Worm (Caenorhabditis elegans): ENCODE results near the gene clec-10.

clec-10 gene

ce11 chrII:402435-402834 lies at the start of gene clec-10:
Gene clec-10, plus strand, starts transcription at chrII:402678.
- TF ChIP-seq elt-2 (tag; optimal IDR thresholded peaks at IDR 0.05) (peak; percentile 62), tbx-2 (tag; optimal IDR thresholded peaks at IDR 0.05) (no peak), nhr-23 (tag; optimal IDR thresholded peaks at IDR 0.05) (no peak), pqm-1 (tag; optimal IDR thresholded peaks at IDR 0.05) (peak; percentile 43), nhr-76 (tag; optimal IDR thresholded peaks at IDR 0.05) (no peak), eor-1 (tag; optimal IDR thresholded peaks at IDR 0.05) (no peak)

ce11 chrII:354494-354893 lies 48.0 kb upstream of the clec-10 start:
- TF ChIP-seq lin-39 (tag; optimal IDR thresholded peaks at IDR 0.05) = no peak
- TF ChIP-seq ZK546.5 (tag; optimal IDR thresholded peaks at IDR 0.05) = no peak
- no peak for TF ChIP-seq nhr-11 (tag; optimal IDR thresholded peaks at IDR 0.05)
- no peak for TF ChIP-seq hmg-11 (tag; optimal IDR thresholded peaks at IDR 0.05)
- TF ChIP-seq egl-5 (tag; optimal IDR thresholded peaks at IDR 0.05) = no peak
- no peak for TF ChIP-seq fkh-10 (GFP tag; optimal IDR thresholded peaks at IDR 0.05)
- no peak for TF ChIP-seq nfya-1 (tag; optimal IDR thresholded peaks at IDR 0.05; ENCODE audit: insufficient read depth)
- TF ChIP-seq pqm-1 (tag; optimal IDR thresholded peaks at IDR 0.05) = no peak
- TF ChIP-seq ztf-11 (tag; optimal IDR thresholded peaks at IDR 0.05) = no peak
- TF ChIP-seq nhr-67 (tag; optimal IDR thresholded peaks at IDR 0.05) = no peak
- TF ChIP-seq lsy-12 (tag; optimal IDR thresholded peaks at IDR 0.05) = no peak
- no peak for TF ChIP-seq snpc-4 (tag; optimal IDR thresholded peaks at IDR 0.05)
- no peak for TF ChIP-seq pha-4 (tag; optimal IDR thresholded peaks at IDR 0.05)

ce11 chrII:356969-357368 lies 45.5 kb upstream of the clec-10 start, which contains the start of gene dmsr-4:
Gene dmsr-4, minus strand, starts transcription at chrII:357069.
- TF ChIP-seq ama-1 (optimal IDR thresholded peaks at IDR 0.05) (no peak), tbx-2 (tag; optimal IDR thresholded peaks at IDR 0.05) (no peak), unc-62 (GFP tag; optimal IDR thresholded peaks at IDR 0.05) (no peak), ztf-11 (tag; optimal IDR thresholded peaks at IDR 0.05) (no peak), fos-1 (tag; optimal IDR thresholded peaks at IDR 0.05) (no peak), ZK546.5 (tag; optimal IDR thresholded peaks at IDR 0.05) (no peak), nhr-67 (tag; optimal IDR thresholded peaks at IDR 0.05) (no peak)

- TF ChIP-seq lsy-12 (tag; optimal IDR thresholded peaks at IDR 0.05) (no peak), ceh-82 (tag; optimal IDR thresholded peaks at IDR 0.05) (no peak), nhr-23 (tag; optimal IDR thresholded peaks at IDR 0.05) (no peak), sea-2 (GFP tag; optimal IDR thresholded peaks at IDR 0.05) (no peak), elt-3 (tag; optimal IDR thresholded peaks at IDR 0.05) (no peak), mdl-1 (tag; optimal IDR thresholded peaks at IDR 0.05) (no peak), ceh-28 (tag; optimal IDR thresholded peaks at IDR 0.05) (no peak), egl-5 (tag; optimal IDR thresholded peaks at IDR 0.05) (no peak), fos-1 (tag; optimal IDR thresholded peaks at IDR 0.05) (no peak), ZK546.5 (tag; optimal IDR thresholded peaks at IDR 0.05) (no peak), zag-1 (tag; optimal IDR thresholded peaks at IDR 0.05) (no peak), hmg-11 (tag; optimal IDR thresholded peaks at IDR 0.05) (no peak), lin-39 (tag; optimal IDR thresholded peaks at IDR 0.05) (no peak), ceh-16 (tag; optimal IDR thresholded peaks at IDR 0.05) (no peak), ama-1 (optimal IDR thresholded peaks at IDR 0.05) (no peak), fkh-10 (GFP tag; optimal IDR thresholded peaks at IDR 0.05) (no peak), nhr-12 (tag; optimal IDR thresholded peaks at IDR 0.05) (no peak), eor-1 (tag; optimal IDR thresholded peaks at IDR 0.05) (no peak), lin-15B (tag; optimal IDR thresholded peaks at IDR 0.05) (no peak), fkh-2 (tag; optimal IDR thresholded peaks at IDR 0.05) (no peak)
Measured at ce11 chrII:367455-367854, 35.0 kb upstream of the clec-10 start, which contains the start of gene ptr-3. Gene ptr-3, minus strand, starts transcription at chrII:367555.

ce11 chrII:370394-370793 lies 32.1 kb upstream of the clec-10 start:
- TF ChIP-seq nhr-23 (tag; optimal IDR thresholded peaks at IDR 0.05) = no peak
- no peak for TF ChIP-seq nhr-28 (tag; optimal IDR thresholded peaks at IDR 0.05)
- no peak for TF ChIP-seq unc-39 (tag; optimal IDR thresholded peaks at IDR 0.05)
- peak; percentile 62 for TF ChIP-seq nfya-1 (tag; optimal IDR thresholded peaks at IDR 0.05; ENCODE audit: insufficient read depth)

DNA sequence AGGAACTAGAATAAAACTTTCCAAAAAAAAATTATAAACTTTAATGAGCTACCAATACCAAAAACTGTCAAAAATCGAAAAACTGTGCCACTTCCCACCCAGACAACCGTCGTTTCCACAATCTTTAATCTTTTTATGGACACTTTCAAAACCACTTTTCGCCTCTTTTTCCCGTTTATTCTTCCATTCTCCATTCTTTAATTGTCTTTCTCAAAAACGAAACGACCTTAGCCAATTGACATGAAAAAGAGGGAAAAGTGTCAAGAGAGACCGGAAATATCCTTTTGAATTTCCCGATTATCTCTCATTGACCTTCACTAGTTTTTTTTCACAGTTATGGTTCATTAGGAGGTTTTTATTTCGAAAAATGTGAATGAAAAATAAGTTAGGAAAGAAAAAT lies 30.9 kb upstream of the clec-10 start:
- TF ChIP-seq nhr-25 (tag; optimal IDR thresholded peaks at IDR 0.05) = peak; percentile 17
- TF ChIP-seq aly-2 (tag; optimal IDR thresholded peaks at IDR 0.05) = no peak
- TF ChIP-seq nhr-23 (tag; optimal IDR thresholded peaks at IDR 0.05) = peak; percentile 8

Data from whole organism, L3 larva.